Worm (Caenorhabditis elegans) whole organism, young adult: Measurements from ENCODE around the gene vha-2.
A peak's percentile ranks its signal among the peaks of the same experiment; 100 is the strongest.

Experiments
- Y95B8A.8 ChIP-seq: fragments of 200-800 bp; sonication (Bioruptor generic); IDR thresholded peaks from 2 replicates; pipeline ENCODE4 v1.3.6; 2022; ENCODE audit warnings: missing genetic modification reagents, missing genetic modification characterization, missing compliant biosample characterization
- let-526 ChIP-seq: fragments of 200-800 bp; sonication (Bioruptor generic); IDR thresholded peaks from 2 replicates; pipeline ENCODE4 v1.3.6; 2022; ENCODE audit warnings: missing genetic modification reagents, missing genetic modification characterization, missing compliant biosample characterization
- lin-40 ChIP-seq: sonication (generic microtip); optimal IDR thresholded peaks from 2 replicates; lab custom pipeline; 2016; ENCODE audit warnings: missing genetic modification characterization, mild to moderate bottlenecking, missing compliant biosample characterization, missing genotype, missing genetic modification reagents
- unc-62 ChIP-seq: fragments of 150-350 bp; optimal IDR thresholded peaks from 2 replicates; lab custom pipeline; 2014; ENCODE audit warnings: missing biosample characterization, missing genetic modification reagents, missing genetic modification characterization
- zfh-2 ChIP-seq: fragments of 200-800 bp; sonication (Bioruptor generic); conservative IDR thresholded peaks from 2 replicates; pipeline ENCODE4 v1.3.6; 2022; ENCODE audit warnings: missing genetic modification reagents, missing genetic modification characterization, missing compliant biosample characterization

DNA sequence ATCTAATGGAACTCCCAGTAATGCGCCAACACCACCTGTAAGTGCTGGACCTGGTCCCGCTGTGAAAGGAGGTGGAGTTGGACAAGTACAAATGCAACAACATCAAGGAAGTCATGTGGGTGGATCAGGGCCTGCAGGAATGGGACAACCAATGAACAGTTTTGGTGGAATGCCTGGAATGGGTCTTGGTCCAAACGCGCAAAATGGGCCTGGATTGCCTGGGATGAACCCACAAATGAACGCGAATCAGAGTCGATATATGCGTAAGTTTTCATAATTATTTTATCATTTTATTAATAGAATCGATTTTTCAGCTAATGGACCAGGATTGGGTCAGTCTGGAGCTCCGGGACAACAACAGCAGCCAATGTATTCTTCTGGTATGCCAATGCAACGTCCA is 9.6 kb upstream of the vha-2 start:
- TF ChIP-seq unc-62 (GFP tag; lab: Kevin White, UChicago) (no peak), let-526 (GFP tag; lab: Robert Waterston, UW) (no peak), zfh-2 (GFP tag; lab: Robert Waterston, UW) (0 out of 2 replicates have a peak, but pooled peaks have one; percentile 26), lin-40 (tag; lab: Kevin White, UChicago) (no peak), Y95B8A.8 (GFP tag; lab: Robert Waterston, UW) (no peak)
